Fruit fly (Drosophila melanogaster) S2 (cell line): ENCODE data around the gene lush.

Experiments used
- CG8478 ChIP-seq: fragments of >200 bp; optimal IDR thresholded peaks from 2 replicates; lab custom pipeline; 2018
- CTCF ChIP-seq, 2 experiments: fragments of >200 bp; optimal IDR thresholded peaks; 2 replicates each; lab custom pipeline; 2018

- TF ChIP-seq CG8478 (lab: Kevin White, UChicago) = no peak
- TF ChIP-seq CTCF (optimal IDR thresholded peaks at IDR 0.05; lab: Kevin White, UChicago) = no peak
Measured at dm6 chr3L:19557197-19557995, 48.5 kb downstream of the lush start.
